Worm (Caenorhabditis elegans) whole organism, midembryonic: ENCODE results near the gene T22E5.6.

Experiments used
- T22C8.4 ChIP-seq: fragments of 200-800 bp; sonication (Bioruptor generic); IDR thresholded peaks from 2 replicates; pipeline ENCODE4 v1.3.6; 2022; ENCODE audit warnings: missing genetic modification characterization, missing compliant biosample characterization
- flt-1 ChIP-seq: fragments of 200-800 bp; sonication (Bioruptor generic); IDR thresholded peaks from 2 replicates; pipeline ENCODE4 v1.3.6; 2022; ENCODE audit warnings: missing genetic modification characterization, missing compliant biosample characterization
- ref-1 ChIP-seq: fragments of 200-800 bp; sonication (Bioruptor generic); conservative IDR thresholded peaks from 2 replicates; pipeline ENCODE4 v1.3.6; 2022; ENCODE audit warnings: missing genetic modification reagents, missing genetic modification characterization, missing compliant biosample characterization
- tab-1 ChIP-seq: fragments of 200-800 bp; sonication (Bioruptor generic); IDR thresholded peaks from 2 replicates; pipeline ENCODE4 v1.3.6; 2022; ENCODE audit warnings: missing genetic modification characterization, missing compliant biosample characterization
- ztf-29 ChIP-seq: fragments of 200-800 bp; sonication (Bioruptor generic); IDR thresholded peaks from 2 replicates; pipeline ENCODE4 v1.3.6; 2022; ENCODE audit warnings: missing genetic modification reagents, missing genetic modification characterization, missing compliant biosample characterization

ce11 chrX:6385185-6385584 lies 31.0 kb downstream of the T22E5.6 start, which contains the start of gene igdb-3:
- TF ChIP-seq ztf-29 (GFP tag; lab: Robert Waterston, UW) (no peak), ref-1 (GFP tag; lab: Robert Waterston, UW) (no peak), flt-1 (GFP tag; lab: Robert Waterston, UW) (no peak), T22C8.4 (GFP tag; lab: Robert Waterston, UW) (no peak), tab-1 (GFP tag; lab: Robert Waterston, UW) (no peak)
